Worm (Caenorhabditis elegans) whole organism, midembryonic: ENCODE results near the gene tsn-1.

Experiments used
- T22C8.4 ChIP-seq: fragments of 200-800 bp; sonication (Bioruptor generic); IDR thresholded peaks from 2 replicates; pipeline ENCODE4 v1.3.6; 2022; ENCODE audit warnings: missing genetic modification characterization, missing compliant biosample characterization
- cog-1 ChIP-seq: sonication (generic microtip); optimal IDR thresholded peaks from 2 replicates; lab custom pipeline; 2016; ENCODE audit warnings: missing genetic modification characterization, missing compliant biosample characterization
- flt-1 ChIP-seq: fragments of 200-800 bp; sonication (Bioruptor generic); IDR thresholded peaks from 2 replicates; pipeline ENCODE4 v1.3.6; 2022; ENCODE audit warnings: missing genetic modification characterization, missing compliant biosample characterization
- klf-2 ChIP-seq: fragments of 200-800 bp; sonication (Bioruptor generic); conservative IDR thresholded peaks from 2 replicates; pipeline ENCODE4 v1.3.6; 2022; ENCODE audit warnings: missing genetic modification reagents, missing genetic modification characterization, missing compliant biosample characterization
- med-1 ChIP-seq: sonication (generic microtip); optimal IDR thresholded peaks from 2 replicates; lab custom pipeline; 2017; ENCODE audit warnings: missing genetic modification characterization, mild to moderate bottlenecking, missing compliant biosample characterization, antibody characterized with exemption, missing genetic modification reagents; ENCODE audit not compliant: insufficient read depth
- ref-1 ChIP-seq: fragments of 200-800 bp; sonication (Bioruptor generic); conservative IDR thresholded peaks from 2 replicates; pipeline ENCODE4 v1.3.6; 2022; ENCODE audit warnings: missing genetic modification reagents, missing genetic modification characterization, missing compliant biosample characterization
- tab-1 ChIP-seq: fragments of 200-800 bp; sonication (Bioruptor generic); IDR thresholded peaks from 2 replicates; pipeline ENCODE4 v1.3.6; 2022; ENCODE audit warnings: missing genetic modification characterization, missing compliant biosample characterization
- ztf-23 ChIP-seq: fragments of 200-800 bp; sonication (Bioruptor generic); IDR thresholded peaks from 2 replicates; pipeline ENCODE4 v1.3.6; 2022; ENCODE audit warnings: missing genetic modification reagents, missing genetic modification characterization, missing compliant biosample characterization
- ztf-29 ChIP-seq: fragments of 200-800 bp; sonication (Bioruptor generic); IDR thresholded peaks from 2 replicates; pipeline ENCODE4 v1.3.6; 2022; ENCODE audit warnings: missing genetic modification reagents, missing genetic modification characterization, missing compliant biosample characterization

DNA sequence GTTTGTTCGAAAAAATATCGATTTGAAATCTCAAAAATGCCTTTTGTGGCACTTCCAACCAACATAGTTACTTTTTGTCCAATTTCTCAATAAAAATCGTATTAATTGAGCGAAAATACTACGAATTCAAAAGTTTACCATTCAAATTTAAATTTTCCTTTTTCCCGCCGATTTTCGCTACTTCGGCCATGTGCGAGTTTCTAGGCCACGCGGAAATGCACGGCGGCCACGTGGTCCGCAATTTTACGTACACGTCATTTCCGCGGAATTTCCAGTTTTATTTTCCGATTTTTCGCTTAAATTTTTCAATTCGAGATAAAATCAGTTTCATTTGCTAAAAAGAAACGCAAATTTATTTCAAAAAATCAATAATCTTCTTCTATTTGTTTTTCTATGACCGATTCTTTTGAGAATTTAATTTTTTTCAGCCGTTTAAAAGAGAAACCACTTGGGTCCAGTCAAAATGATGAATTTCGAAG, 33.4 kb downstream of the tsn-1 start, which contains the start of gene eas-1:
- no peak for TF ChIP-seq ref-1
- TF ChIP-seq tab-1, result peak; percentile 21; the same call in 1 of the 2 replicates
- no peak for TF ChIP-seq cog-1 (tag; lab: Kevin White, UChicago)
- TF ChIP-seq T22C8.4 (GFP tag; lab: Robert Waterston, UW), result no peak
- peak; percentile 68 for TF ChIP-seq flt-1 (GFP tag; lab: Robert Waterston, UW)
- no peak for TF ChIP-seq ztf-29 (GFP tag; lab: Robert Waterston, UW)
- TF ChIP-seq klf-2 (GFP tag; lab: Robert Waterston, UW), result peak; percentile 62; the same call in 1 of the 2 replicates
- no peak for TF ChIP-seq ztf-23
- TF ChIP-seq med-1 (GFP tag; lab: Kevin White, UChicago), result no peak
